Fruit fly (Drosophila melanogaster) whole organism: ENCODE measurements around the gene Syp.

Experiments
- CG8478 ChIP-seq: fragments of >200 bp; optimal IDR thresholded peaks from 2 replicates; lab custom pipeline; 2018; ENCODE audit warnings: inconsistent platforms
- Dll ChIP-seq: fragments of >200 bp; optimal IDR thresholded peaks from 2 replicates; lab custom pipeline; 2017
- EcR ChIP-seq, 2 experiments: fragments of >200 bp; optimal IDR thresholded peaks; 2 replicates each; lab custom pipeline; 2017; ENCODE audit warnings: missing biosample characterization in 2 of 2, missing genetic modification characterization in 2 of 2, missing genetic modification reagents in 2 of 2
- pan ChIP-seq: fragments of >200 bp; optimal IDR thresholded peaks from 2 replicates; lab custom pipeline; 2017
- psq ChIP-seq: fragments of >200 bp; optimal IDR thresholded peaks from 2 replicates; lab custom pipeline; 2017
- usp ChIP-seq: fragments of >200 bp; optimal IDR thresholded peaks from 2 replicates; lab custom pipeline; 2017; ENCODE audit warnings: missing biosample characterization, missing genetic modification characterization, mixed read lengths

The Syp gene

dm6 chr3R:20782104-20782654 is 25.6 kb downstream of the Syp start:
- TF ChIP-seq CG8478 (lab: Kevin White, UChicago) (no peak), psq (lab: Kevin White, UChicago) (no peak), usp (GFP tag; lab: Kevin White, UChicago) (no peak), EcR (GFP tag; optimal IDR thresholded peaks at IDR 0.05; lab: Kevin White, UChicago) (no peak), pan (lab: Kevin White, UChicago) (no peak), Dll (no peak)

dm6 chr3R:20782655-20783105 is 26.2 kb downstream of the Syp start:
- no peak for TF ChIP-seq psq (lab: Kevin White, UChicago)
- peak; percentile 99 for TF ChIP-seq Dll

dm6 chr3R:20783714-20784435 is 27.3 kb downstream of the Syp start:
- peak; percentile 70 for TF ChIP-seq CG8478 (lab: Kevin White, UChicago)
- peak; percentile 60 for TF ChIP-seq Dll
- TF ChIP-seq psq (lab: Kevin White, UChicago): no peak

- peak; percentile 85 for TF ChIP-seq Dll
- TF ChIP-seq CG8478 (lab: Kevin White, UChicago): no peak
- peak in 1 of 2 experiments; percentile 17 for TF ChIP-seq EcR (GFP tag; optimal IDR thresholded peaks at IDR 0.05; lab: Kevin White, UChicago)
Observed at dm6 chr3R:20784436-20785368, 28.2 kb downstream of the Syp start.

- TF ChIP-seq psq (lab: Kevin White, UChicago) (no peak), Dll (no peak), EcR (GFP tag; optimal IDR thresholded peaks at IDR 0.05; lab: Kevin White, UChicago) (no peak), usp (GFP tag; lab: Kevin White, UChicago) (no peak), pan (lab: Kevin White, UChicago) (no peak)
Observed at dm6 chr3R:20788559-20788958, 32.0 kb downstream of the Syp start.

dm6 chr3R:20790437-20790836 is 33.9 kb downstream of the Syp start:
- TF ChIP-seq CG8478 (lab: Kevin White, UChicago) (no peak), pan (lab: Kevin White, UChicago) (no peak), psq (lab: Kevin White, UChicago) (no peak)

dm6 chr3R:20791212-20791789 is 34.8 kb downstream of the Syp start:
- TF ChIP-seq usp (GFP tag; lab: Kevin White, UChicago): no peak
- TF ChIP-seq EcR (GFP tag; optimal IDR thresholded peaks at IDR 0.05; lab: Kevin White, UChicago): peak; percentile 67 to 85

- TF ChIP-seq psq (lab: Kevin White, UChicago) (no peak), EcR (GFP tag; optimal IDR thresholded peaks at IDR 0.05; lab: Kevin White, UChicago) (no peak), pan (lab: Kevin White, UChicago) (no peak), Dll (no peak), CG8478 (lab: Kevin White, UChicago) (no peak), usp (GFP tag; lab: Kevin White, UChicago) (no peak)
Observed at dm6 chr3R:20796949-20797348, 40.4 kb downstream of the Syp start.

dm6 chr3R:20802253-20802652 is 45.7 kb downstream of the Syp start:
- TF ChIP-seq usp (GFP tag; lab: Kevin White, UChicago) (no peak), psq (lab: Kevin White, UChicago) (no peak), CG8478 (lab: Kevin White, UChicago) (no peak), pan (lab: Kevin White, UChicago) (no peak), Dll (no peak), EcR (GFP tag; optimal IDR thresholded peaks at IDR 0.05; lab: Kevin White, UChicago) (no peak)

- TF ChIP-seq pan (lab: Kevin White, UChicago) (no peak), usp (GFP tag; lab: Kevin White, UChicago) (no peak), CG8478 (lab: Kevin White, UChicago) (no peak), psq (lab: Kevin White, UChicago) (no peak), Dll (no peak), EcR (GFP tag; optimal IDR thresholded peaks at IDR 0.05; lab: Kevin White, UChicago) (no peak)
Observed at dm6 chr3R:20816008-20816407, 59.5 kb downstream of the Syp start, which contains the start of gene Fancd2. Gene Fancd2, minus strand, starts transcription at chr3R:20816190.

dm6 chr3R:20818237-20818636 is 61.7 kb downstream of the Syp start:
- TF ChIP-seq Dll (no peak), pan (lab: Kevin White, UChicago) (no peak), usp (GFP tag; lab: Kevin White, UChicago) (no peak), EcR (GFP tag; optimal IDR thresholded peaks at IDR 0.05; lab: Kevin White, UChicago) (no peak), psq (lab: Kevin White, UChicago) (no peak), CG8478 (lab: Kevin White, UChicago) (no peak)
